Fruit fly (Drosophila melanogaster): ENCODE measurements around the gene Mcm3.

Gene Mcm3

dm6 chrX:5311838-5312339 lies 11.8 kb upstream of the Mcm3 start, which contains the start of the genes TrxT and dhd (continued):
- no peak for TF ChIP-seq CG17612 (GFP tag; IDR thresholded peaks at IDR 0.05)
- no peak for TF ChIP-seq stc (GFP tag; IDR thresholded peaks at IDR 0.05)
- TF ChIP-seq Dbx (GFP tag; IDR thresholded peaks at IDR 0.05) = 0 out of 3 replicates have a peak, but pooled peaks have one; percentile 51
- peak; percentile 81 for TF ChIP-seq CG8290 (GFP tag; optimal IDR thresholded peaks at IDR 0.05)
- TF ChIP-seq CG8290 (tag; optimal IDR thresholded peaks at IDR 0.05) = peak; percentile 72 to 93
- no peak for TF ChIP-seq CG8924 (tag; optimal IDR thresholded peaks at IDR 0.05)
- no peak for TF ChIP-seq fu2 (GFP tag; optimal IDR thresholded peaks at IDR 0.05)
- 0 out of 2 replicates have a peak, but pooled peaks have one; percentile 38 for TF ChIP-seq CG1024 (GFP tag; IDR thresholded peaks at IDR 0.05)
- no peak for TF ChIP-seq tgo (GFP tag; IDR thresholded peaks at IDR 0.05)
- no peak for TF ChIP-seq CG8281 (tag; optimal IDR thresholded peaks at IDR 0.05)
- TF ChIP-seq cwo (GFP tag; optimal IDR thresholded peaks at IDR 0.05) = no peak
- TF ChIP-seq BtbVII (GFP tag; optimal IDR thresholded peaks at IDR 0.05) = no peak
- no peak for TF ChIP-seq Oaz (GFP tag; IDR thresholded peaks at IDR 0.05)
- no peak for TF ChIP-seq kni (GFP tag; optimal IDR thresholded peaks at IDR 0.05)
- TF ChIP-seq pum (GFP tag; optimal IDR thresholded peaks at IDR 0.05) = no peak
- TF ChIP-seq trh (GFP tag; optimal IDR thresholded peaks at IDR 0.05) = no peak
- peak; percentile 50 for TF ChIP-seq Fer1 (GFP tag; optimal IDR thresholded peaks at IDR 0.05)
- TF ChIP-seq CG2120 (GFP tag; optimal IDR thresholded peaks at IDR 0.05) = peak; percentile 40
- no peak for TF ChIP-seq CG18011 (GFP tag; optimal IDR thresholded peaks at IDR 0.05)
- no peak for TF ChIP-seq HmgD (GFP tag; optimal IDR thresholded peaks at IDR 0.05)
- TF ChIP-seq Hmr (GFP tag; optimal IDR thresholded peaks at IDR 0.05) = no peak
- no peak for TF ChIP-seq Dek (tag; optimal IDR thresholded peaks at IDR 0.05)
- TF ChIP-seq CG9876 (GFP tag; optimal IDR thresholded peaks at IDR 0.05) = no peak
- no peak for TF ChIP-seq ATbp (GFP tag; optimal IDR thresholded peaks at IDR 0.05)
- no peak for TF ChIP-seq sc (optimal IDR thresholded peaks at IDR 0.05)
- TF ChIP-seq sc (GFP tag; optimal IDR thresholded peaks at IDR 0.05) = no peak
- no peak for TF ChIP-seq CG17829 (tag; optimal IDR thresholded peaks at IDR 0.05)
- no peak for TF ChIP-seq gt (GFP tag; IDR thresholded peaks at IDR 0.05)
- TF ChIP-seq CG18262 (tag; optimal IDR thresholded peaks at IDR 0.05) = no peak
- TF ChIP-seq CG7271 (tag; optimal IDR thresholded peaks at IDR 0.05) = no peak
- TF ChIP-seq CG17802 (tag; optimal IDR thresholded peaks at IDR 0.05) = peak; percentile 13
- peak; percentile 49 for TF ChIP-seq HmgZ (tag; optimal IDR thresholded peaks at IDR 0.05)
- peak; percentile 15 for TF ChIP-seq trem (tag; optimal IDR thresholded peaks at IDR 0.05)
- peak; percentile 34 for TF ChIP-seq YL-1 (GFP tag; optimal IDR thresholded peaks at IDR 0.05)
- TF ChIP-seq CG8478 (optimal IDR thresholded peaks at IDR 0.05) = no peak
- TF ChIP-seq gem (tag; optimal IDR thresholded peaks at IDR 0.05) = no peak
- no peak for TF ChIP-seq kay (GFP tag; optimal IDR thresholded peaks at IDR 0.05)
- TF ChIP-seq CG14014 (GFP tag; IDR thresholded peaks at IDR 0.05) = 0 out of 2 replicates have a peak, but pooled peaks have one; percentile 34
- 0 out of 2 replicates have a peak, but pooled peaks have one; percentile 9 for TF ChIP-seq cas (GFP tag; IDR thresholded peaks at IDR 0.05)
- TF ChIP-seq Dad (GFP tag; optimal IDR thresholded peaks at IDR 0.05) = no peak
- no peak for TF ChIP-seq chif (GFP tag; optimal IDR thresholded peaks at IDR 0.05)
- TF ChIP-seq NfI (GFP tag; optimal IDR thresholded peaks at IDR 0.05) = peak; percentile 50
- no peak for TF ChIP-seq CG31365 (tag; optimal IDR thresholded peaks at IDR 0.05)
- TF ChIP-seq PHDP (tag; optimal IDR thresholded peaks at IDR 0.05) = no peak
- no peak for TF ChIP-seq Rx (GFP tag; IDR thresholded peaks at IDR 0.05)
- no peak for TF ChIP-seq Elba2 (GFP tag; optimal IDR thresholded peaks at IDR 0.05)
- TF ChIP-seq inv (GFP tag; IDR thresholded peaks at IDR 0.05; ENCODE audit: partially characterized antibody) = no peak
- TF ChIP-seq CG30403 (GFP tag; optimal IDR thresholded peaks at IDR 0.05) = no peak
- TF ChIP-seq CG7987 (GFP tag; optimal IDR thresholded peaks at IDR 0.05) = peak; percentile 48
- TF ChIP-seq CG9932 (GFP tag; IDR thresholded peaks at IDR 0.05) = peak; percentile 34; the same call in 1 of the 2 replicates
- no peak for TF ChIP-seq CG14050 (GFP tag; IDR thresholded peaks at IDR 0.05)
- TF ChIP-seq dysf (GFP tag; IDR thresholded peaks at IDR 0.05) = 0 out of 3 replicates have a peak, but pooled peaks have one; percentile 29
